Worm (Caenorhabditis elegans): ENCODE results near the gene sco-1.

The sco-1 gene

ce11 chrII:4256541-4257001 lies 42.9 kb upstream of the sco-1 start, which contains the start of gene C16A11.7:
TSS of gene C16A11.7 (minus strand) at chrII:4256951.
- TF ChIP-seq aly-2 (tag; optimal IDR thresholded peaks at IDR 0.05) (no peak), nhr-129 (tag; optimal IDR thresholded peaks at IDR 0.05) (no peak), unc-55 (GFP tag; optimal IDR thresholded peaks at IDR 0.05) (no peak), nhr-6 (tag; optimal IDR thresholded peaks at IDR 0.05) (no peak), mdl-1 (tag; optimal IDR thresholded peaks at IDR 0.05) (no peak), ztf-11 (tag; optimal IDR thresholded peaks at IDR 0.05) (no peak), gmeb-1 (tag; optimal IDR thresholded peaks at IDR 0.05) (no peak), crh-2 (tag; optimal IDR thresholded peaks at IDR 0.05) (no peak), mab-5 (tag; optimal IDR thresholded peaks at IDR 0.05) (no peak), lin-13 (GFP tag; optimal IDR thresholded peaks at IDR 0.05) (no peak), zag-1 (tag; optimal IDR thresholded peaks at IDR 0.05) (no peak), ceh-16 (tag; optimal IDR thresholded peaks at IDR 0.05) (no peak), lin-39 (tag; optimal IDR thresholded peaks at IDR 0.05) (no peak), blmp-1 (tag; optimal IDR thresholded peaks at IDR 0.05; ENCODE audit: insufficient read depth) (no peak), dmd-4 (tag; optimal IDR thresholded peaks at IDR 0.05) (no peak), alr-1 (tag; optimal IDR thresholded peaks at IDR 0.05) (no peak), elt-1 (tag; optimal IDR thresholded peaks at IDR 0.05) (no peak)

- TF ChIP-seq nhr-25 (tag; optimal IDR thresholded peaks at IDR 0.05), result no peak
- TF ChIP-seq elt-3 (tag; optimal IDR thresholded peaks at IDR 0.05), result no peak
- TF ChIP-seq unc-55 (GFP tag; optimal IDR thresholded peaks at IDR 0.05), result no peak
These were observed 40.8 kb upstream of the sco-1 start, which contains the start of gene clec-135 for ce11 chrII:4258683-4259082. TSS of gene clec-135 (minus strand) at chrII:4258783.

ce11 chrII:4267711-4268110 lies 31.7 kb upstream of the sco-1 start:
- no peak for TF ChIP-seq nhr-10 (tag; optimal IDR thresholded peaks at IDR 0.05)
- TF ChIP-seq nhr-21 (tag; optimal IDR thresholded peaks at IDR 0.05), result no peak
- no peak for TF ChIP-seq nhr-12 (tag; optimal IDR thresholded peaks at IDR 0.05)
- no peak for TF ChIP-seq nhr-6 (tag; optimal IDR thresholded peaks at IDR 0.05)
- TF ChIP-seq fos-1 (tag; optimal IDR thresholded peaks at IDR 0.05), result no peak
- no peak for TF ChIP-seq nhr-23 (tag; optimal IDR thresholded peaks at IDR 0.05)
- no peak for TF ChIP-seq ceh-82 (tag; optimal IDR thresholded peaks at IDR 0.05)
- no peak for TF ChIP-seq skn-1 (tag; optimal IDR thresholded peaks at IDR 0.05)
- TF ChIP-seq lin-39 (tag; optimal IDR thresholded peaks at IDR 0.05), result no peak
- TF ChIP-seq ztf-11 (tag; optimal IDR thresholded peaks at IDR 0.05), result no peak
- TF ChIP-seq lin-11 (tag; optimal IDR thresholded peaks at IDR 0.05), result no peak
- TF ChIP-seq unc-39 (tag; optimal IDR thresholded peaks at IDR 0.05), result no peak
- TF ChIP-seq crh-2 (tag; optimal IDR thresholded peaks at IDR 0.05), result no peak

DNA sequence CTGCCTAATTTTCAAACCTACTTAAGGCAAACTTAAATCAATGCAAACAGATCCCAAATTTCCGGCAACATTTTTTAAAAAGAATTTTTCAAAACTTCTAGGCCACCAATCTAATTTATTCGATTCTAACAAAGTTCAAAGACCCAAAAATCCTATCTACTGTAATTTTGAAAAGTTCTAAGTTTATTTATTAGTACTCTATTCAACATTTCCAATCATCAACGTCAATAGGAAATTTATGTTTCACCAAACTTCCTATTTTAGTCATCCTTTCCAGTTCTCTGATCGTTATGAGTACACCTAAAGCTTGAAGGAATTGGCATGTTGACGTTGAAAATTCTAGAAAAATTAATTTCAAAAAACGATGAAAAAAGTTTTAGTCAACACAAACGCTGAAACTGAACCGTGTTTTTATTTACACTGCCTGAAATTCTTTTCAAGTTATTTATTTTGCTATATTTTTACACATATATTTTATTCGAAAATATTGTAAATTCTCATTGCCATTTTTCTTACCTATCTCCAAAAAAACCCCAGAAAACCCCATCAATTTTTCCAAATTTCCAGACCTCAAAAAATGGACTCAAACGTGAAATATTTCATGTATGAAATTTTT lies 23.7 kb upstream of the sco-1 start, which contains the start of gene npr-42:
TSS of gene npr-42 (plus strand) at position 566 of the 616 bp plus-strand sequence.
- no peak for TF ChIP-seq dmd-4 (tag; optimal IDR thresholded peaks at IDR 0.05)
- TF ChIP-seq unc-39 (tag; optimal IDR thresholded peaks at IDR 0.05), result no peak
- no peak for TF ChIP-seq mdl-1 (tag; optimal IDR thresholded peaks at IDR 0.05)
- TF ChIP-seq ceh-82 (tag; optimal IDR thresholded peaks at IDR 0.05), result no peak
- TF ChIP-seq ceh-16 (tag; optimal IDR thresholded peaks at IDR 0.05), result no peak
- TF ChIP-seq elt-1 (tag; optimal IDR thresholded peaks at IDR 0.05), result no peak
- no peak for TF ChIP-seq snpc-4 (tag; optimal IDR thresholded peaks at IDR 0.05)
- TF ChIP-seq unc-62 (GFP tag; optimal IDR thresholded peaks at IDR 0.05), result no peak
- TF ChIP-seq nhr-23 (tag; optimal IDR thresholded peaks at IDR 0.05), result no peak
- TF ChIP-seq ztf-4 (tag; optimal IDR thresholded peaks at IDR 0.05), result no peak
- no peak for TF ChIP-seq gmeb-1 (tag; optimal IDR thresholded peaks at IDR 0.05)
- TF ChIP-seq zag-1 (tag; optimal IDR thresholded peaks at IDR 0.05), result no peak
- no peak for TF ChIP-seq alr-1 (tag; optimal IDR thresholded peaks at IDR 0.05)
- no peak for TF ChIP-seq crh-2 (tag; optimal IDR thresholded peaks at IDR 0.05)
- TF ChIP-seq ztf-11 (tag; optimal IDR thresholded peaks at IDR 0.05), result no peak
- no peak for TF ChIP-seq lin-11 (tag; optimal IDR thresholded peaks at IDR 0.05)
- TF ChIP-seq nhr-6 (tag; optimal IDR thresholded peaks at IDR 0.05), result no peak
- no peak for TF ChIP-seq nhr-25 (tag; optimal IDR thresholded peaks at IDR 0.05)
- TF ChIP-seq nhr-10 (tag; optimal IDR thresholded peaks at IDR 0.05), result no peak

DNA sequence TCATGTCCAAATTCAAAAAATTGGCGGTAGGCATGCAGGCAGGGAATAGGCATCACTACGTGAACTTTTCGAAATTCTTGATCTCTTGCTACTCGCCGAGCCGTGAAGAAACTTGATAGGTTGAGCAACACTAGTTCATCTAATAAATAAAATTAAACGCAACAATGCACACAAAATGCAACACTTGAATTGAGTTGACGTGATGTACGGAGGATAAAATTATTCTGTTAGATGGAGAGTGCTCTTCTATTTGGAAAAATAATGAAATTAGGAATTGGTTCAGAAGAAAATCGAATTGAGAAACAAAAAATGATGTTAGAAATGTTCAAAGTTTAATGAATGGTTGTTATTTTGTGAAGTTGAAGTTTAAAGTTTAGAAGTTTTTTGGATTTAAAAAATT lies 22.5 kb upstream of the sco-1 start:
- TF ChIP-seq sma-9 (GFP tag; optimal IDR thresholded peaks at IDR 0.05) (no peak), sma-9 (tag; optimal IDR thresholded peaks at IDR 0.05) (no peak), snpc-4 (tag; optimal IDR thresholded peaks at IDR 0.05) (no peak), fos-1 (tag; optimal IDR thresholded peaks at IDR 0.05) (no peak), lin-13 (GFP tag; optimal IDR thresholded peaks at IDR 0.05) (no peak), R02D3.7 (tag; optimal IDR thresholded peaks at IDR 0.05) (no peak), zag-1 (tag; optimal IDR thresholded peaks at IDR 0.05) (no peak), ceh-16 (tag; optimal IDR thresholded peaks at IDR 0.05) (no peak), blmp-1 (tag; optimal IDR thresholded peaks at IDR 0.05; ENCODE audit: insufficient read depth) (no peak), ztf-11 (tag; optimal IDR thresholded peaks at IDR 0.05) (no peak), elt-1 (tag; optimal IDR thresholded peaks at IDR 0.05) (no peak), elt-3 (tag; optimal IDR thresholded peaks at IDR 0.05) (no peak), ztf-1 (GFP tag; conservative IDR thresholded peaks at IDR 0.05) (no peak), crh-2 (tag; optimal IDR thresholded peaks at IDR 0.05) (no peak), nhr-23 (tag; optimal IDR thresholded peaks at IDR 0.05) (no peak), nhr-77 (tag; optimal IDR thresholded peaks at IDR 0.05) (no peak), lin-39 (tag; optimal IDR thresholded peaks at IDR 0.05) (no peak), sma-3 (GFP tag; optimal IDR thresholded peaks at IDR 0.05) (no peak), F13H6.1 (tag; optimal IDR thresholded peaks at IDR 0.05) (no peak), nhr-10 (tag; optimal IDR thresholded peaks at IDR 0.05) (no peak)

Data from whole organism, L2 larva.